Fruit fly (Drosophila melanogaster) whole organism, prepupa: ENCODE results near the gene IntS11.

Source experiments
- Blimp-1 ChIP-seq: fragments of 200-800 bp; sonication (Bioruptor generic); optimal IDR thresholded peaks from 3 replicates; lab custom pipeline; 2017; ENCODE audit warnings: missing biosample characterization, missing genetic modification characterization, mild to moderate bottlenecking, moderate library complexity, missing genetic modification reagents
- CG10631 ChIP-seq: fragments of 200-800 bp; sonication (Bioruptor generic); optimal IDR thresholded peaks from 2 replicates; lab custom pipeline; 2016; ENCODE audit warnings: missing biosample characterization, missing genetic modification characterization
- CG11294 ChIP-seq: fragments of 200-800 bp; sonication (Bioruptor generic); IDR thresholded peaks from 2 replicates; pipeline ENCODE4 v1.3.6; 2022; ENCODE audit warnings: missing biosample characterization, missing genetic modification characterization
- CG11902 ChIP-seq: fragments of 200-800 bp; sonication (Bioruptor generic); optimal IDR thresholded peaks from 3 replicates; lab custom pipeline; 2016; ENCODE audit warnings: missing biosample characterization, missing genetic modification characterization
- CG15336 ChIP-seq: fragments of 200-800 bp; sonication (Bioruptor generic); IDR thresholded peaks from 2 replicates; pipeline ENCODE4 v1.3.6; 2022; ENCODE audit warnings: missing biosample characterization, missing genetic modification characterization
- CG1621 ChIP-seq: fragments of 200-800 bp; sonication (Bioruptor generic); optimal IDR thresholded peaks from 3 replicates; lab custom pipeline; 2018; ENCODE audit warnings: missing biosample characterization, mild to moderate bottlenecking, missing genetic modification characterization
- CG3032 ChIP-seq: fragments of 200-800 bp; optimal IDR thresholded peaks from 2 replicates; lab custom pipeline; 2019; ENCODE audit warnings: missing biosample characterization, mild to moderate bottlenecking, missing genetic modification characterization, moderate library complexity
- CG31627 ChIP-seq: fragments of 200-800 bp; sonication (Bioruptor generic); optimal IDR thresholded peaks from 3 replicates; lab custom pipeline; 2016; ENCODE audit warnings: missing biosample characterization, missing genetic modification characterization
- CG34406 ChIP-seq: fragments of 200-800 bp; sonication (Bioruptor generic); optimal IDR thresholded peaks from 3 replicates; lab custom pipeline; 2016; ENCODE audit warnings: missing biosample characterization, missing genetic modification characterization
- CG3919 ChIP-seq: fragments of 200-800 bp; sonication (Bioruptor generic); optimal IDR thresholded peaks from 3 replicates; lab custom pipeline; 2016; ENCODE audit warnings: missing biosample characterization, missing genetic modification characterization
- CG4318 ChIP-seq: fragments of 200-800 bp; sonication (Bioruptor generic); optimal IDR thresholded peaks from 3 replicates; lab custom pipeline; 2017; ENCODE audit warnings: missing biosample characterization, mild to moderate bottlenecking, missing genetic modification characterization
- CG6163 ChIP-seq: fragments of 200-800 bp; sonication (Bioruptor generic); IDR thresholded peaks from 3 replicates; pipeline ENCODE4 v1.3.6; 2022; ENCODE audit warnings: missing biosample characterization, missing genetic modification characterization
- CG6276 ChIP-seq: fragments of 200-800 bp; sonication (Bioruptor generic); optimal IDR thresholded peaks from 2 replicates; lab custom pipeline; 2017; ENCODE audit warnings: missing biosample characterization, mild to moderate bottlenecking, missing genetic modification characterization
- CG6792 ChIP-seq: fragments of 200-800 bp; sonication (Bioruptor generic); optimal IDR thresholded peaks from 3 replicates; lab custom pipeline; 2016; ENCODE audit warnings: missing biosample characterization, missing genetic modification characterization
- CG6808 ChIP-seq: fragments of 200-800 bp; sonication (Bioruptor generic); optimal IDR thresholded peaks from 3 replicates; lab custom pipeline; 2017; ENCODE audit warnings: missing biosample characterization, missing genetic modification characterization, mild to moderate bottlenecking, moderate library complexity, missing genetic modification reagents
- CG6854 ChIP-seq: fragments of 200-800 bp; sonication (Bioruptor generic); optimal IDR thresholded peaks from 2 replicates; lab custom pipeline; 2017; ENCODE audit warnings: missing biosample characterization, mild to moderate bottlenecking, missing genetic modification characterization
- CG8119 ChIP-seq: fragments of 200-800 bp; sonication (Bioruptor generic); IDR thresholded peaks from 3 replicates; pipeline ENCODE4 v1.3.6; 2022; ENCODE audit warnings: missing biosample characterization, missing genetic modification characterization
- CG8632 ChIP-seq: fragments of 200-800 bp; sonication (Bioruptor generic); optimal IDR thresholded peaks from 3 replicates; lab custom pipeline; 2016; ENCODE audit warnings: missing biosample characterization, missing genetic modification characterization
- Eip75B ChIP-seq: fragments of 200-800 bp; sonication (Bioruptor generic); optimal IDR thresholded peaks from 3 replicates; lab custom pipeline; 2016; ENCODE audit warnings: missing biosample characterization, missing genetic modification characterization
- Eip78C ChIP-seq: fragments of 200-800 bp; sonication (Bioruptor generic); peaks from one replicate; lab custom pipeline; 2016; ENCODE audit warnings: missing biosample characterization, missing genetic modification characterization
- Eip93F ChIP-seq: fragments of 200-800 bp; sonication (Bioruptor generic); optimal IDR thresholded peaks from 2 replicates; lab custom pipeline; 2016; ENCODE audit warnings: missing biosample characterization, mild to moderate bottlenecking, missing genetic modification characterization
- Ets21C ChIP-seq: fragments of 200-800 bp; sonication (Bioruptor generic); optimal IDR thresholded peaks from 3 replicates; lab custom pipeline; 2016; ENCODE audit warnings: missing biosample characterization, missing genetic modification characterization
- Hr38 ChIP-seq: sonication (Bioruptor generic); optimal IDR thresholded peaks from 2 replicates; lab custom pipeline; 2016; ENCODE audit warnings: missing biosample characterization, missing genetic modification characterization
- Met ChIP-seq: fragments of 200-800 bp; sonication (Bioruptor generic); optimal IDR thresholded peaks from 3 replicates; lab custom pipeline; 2016; ENCODE audit warnings: missing biosample characterization, missing genetic modification characterization
- Smox ChIP-seq: fragments of 200-800 bp; sonication (Bioruptor generic); optimal IDR thresholded peaks from 3 replicates; lab custom pipeline; 2016; ENCODE audit warnings: missing biosample characterization, missing genetic modification characterization
- Sox14 ChIP-seq: fragments of 200-800 bp; sonication (Bioruptor generic); optimal IDR thresholded peaks from 3 replicates; lab custom pipeline; 2016; ENCODE audit warnings: missing biosample characterization, missing genetic modification characterization
- acj6 ChIP-seq: fragments of 200-800 bp; sonication (Bioruptor generic); optimal IDR thresholded peaks from 3 replicates; lab custom pipeline; 2016; ENCODE audit warnings: missing biosample characterization, missing genetic modification characterization
- cyc ChIP-seq: fragments of 200-800 bp; sonication (Bioruptor generic); optimal IDR thresholded peaks from 3 replicates; lab custom pipeline; 2016; ENCODE audit warnings: missing biosample characterization, missing genetic modification characterization
- eg ChIP-seq: fragments of 200-800 bp; sonication (Bioruptor generic); IDR thresholded peaks from 3 replicates; pipeline ENCODE4 v1.3.6; 2022; ENCODE audit warnings: missing biosample characterization, missing genetic modification characterization
- esn ChIP-seq: fragments of 200-800 bp; sonication (Bioruptor generic); optimal IDR thresholded peaks from 2 replicates; lab custom pipeline; 2016; ENCODE audit warnings: missing biosample characterization, mild to moderate bottlenecking, missing genetic modification characterization, moderate library complexity
- fkh ChIP-seq: fragments of 200-800 bp; sonication (Bioruptor generic); optimal IDR thresholded peaks from 3 replicates; lab custom pipeline; 2017; ENCODE audit warnings: missing biosample characterization, mild to moderate bottlenecking, missing genetic modification characterization, moderate library complexity
- lz ChIP-seq: fragments of 200-800 bp; sonication (Bioruptor generic); optimal IDR thresholded peaks from 3 replicates; lab custom pipeline; 2016; ENCODE audit warnings: missing biosample characterization, missing genetic modification characterization
- net ChIP-seq: fragments of 200-800 bp; sonication (Bioruptor generic); optimal IDR thresholded peaks from 3 replicates; lab custom pipeline; 2016; ENCODE audit warnings: missing biosample characterization, missing genetic modification characterization
- spab ChIP-seq: fragments of 200-800 bp; sonication (Bioruptor generic); optimal IDR thresholded peaks from 2 replicates; lab custom pipeline; 2017; ENCODE audit warnings: missing biosample characterization, mild to moderate bottlenecking, missing genetic modification characterization, missing genetic modification reagents
- ss ChIP-seq, 2 experiments: fragments of 200-800 bp; sonication (Bioruptor generic); optimal IDR thresholded peaks; 2 replicates in 1 of 2; 3 replicates in 1 of 2; lab custom pipeline; 2017 to 2018; ENCODE audit warnings: mild to moderate bottlenecking in 2 of 2, missing biosample characterization in 2 of 2, missing genetic modification characterization in 2 of 2, moderate library complexity in 1 of 2
- svp ChIP-seq: fragments of 200-800 bp; sonication (Bioruptor generic); peaks from one replicate; lab custom pipeline; 2016; ENCODE audit warnings: missing biosample characterization, missing genetic modification characterization
- topi ChIP-seq: fragments of 200-800 bp; sonication (Bioruptor generic); optimal IDR thresholded peaks from 3 replicates; lab custom pipeline; 2016; ENCODE audit warnings: missing biosample characterization, missing genetic modification characterization
- vri ChIP-seq: fragments of 200-800 bp; sonication (Bioruptor generic); optimal IDR thresholded peaks from 3 replicates; lab custom pipeline; 2016; ENCODE audit warnings: missing biosample characterization, mild to moderate bottlenecking, missing genetic modification characterization

IntS11 gene

DNA sequence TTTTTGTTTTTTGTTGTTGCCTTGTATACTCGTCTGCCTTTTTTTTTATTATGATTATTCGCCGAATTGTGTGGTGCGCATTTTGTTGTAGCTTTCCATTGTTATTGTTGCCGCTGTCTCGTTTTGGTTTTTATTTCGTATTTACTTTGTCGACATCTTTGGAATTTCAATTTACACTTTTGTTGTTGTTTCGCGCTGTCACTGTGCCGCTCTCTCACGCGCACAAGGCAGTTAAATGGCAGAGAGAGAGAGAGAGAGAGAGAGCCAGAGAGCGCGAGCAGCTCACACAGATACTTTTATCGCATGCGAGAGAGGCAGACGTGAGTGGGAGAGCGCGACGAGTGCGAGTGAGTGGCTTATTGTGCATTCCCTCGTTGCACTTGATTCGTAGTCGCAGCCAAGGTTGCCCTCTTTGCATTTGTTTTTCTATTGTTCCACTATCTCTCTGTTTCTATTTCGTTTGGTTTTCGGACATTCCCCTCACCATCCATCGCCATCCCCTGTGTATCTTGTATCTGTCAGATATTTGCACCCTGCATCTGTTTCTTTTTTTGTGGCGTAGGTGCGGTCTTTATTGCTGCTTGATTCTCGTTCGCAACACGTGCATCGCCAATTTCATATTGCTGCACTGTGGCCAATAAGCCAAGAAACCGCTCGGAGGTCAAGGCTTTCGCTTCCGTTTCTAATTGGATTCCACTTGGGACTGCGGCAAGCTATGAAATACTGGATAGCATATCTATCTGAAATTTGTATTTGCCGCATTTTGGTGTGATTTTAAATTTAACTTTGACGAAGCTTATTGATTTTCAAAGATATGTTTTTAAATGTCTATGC lies 29.4 kb downstream of the IntS11 start (continued):
- TF ChIP-seq Smox (GFP tag; lab: Kevin White, UChicago) (no peak), Blimp-1 (GFP tag; lab: Kevin White, UChicago) (no peak), CG11902 (no peak), CG4318 (GFP tag; lab: Kevin White, UChicago) (no peak), net (no peak), CG15336 (GFP tag; lab: Robert Waterston, UW) (peak; percentile 67; the same call in 1 of the 2 replicates), CG8119 (GFP tag; lab: Robert Waterston, UW) (no peak), CG6276 (no peak), CG6808 (no peak), CG3032 (tag; lab: Kevin White, UChicago) (no peak), topi (GFP tag; lab: Kevin White, UChicago) (no peak), CG11294 (no peak), CG31627 (GFP tag; lab: Kevin White, UChicago) (no peak), CG1621 (tag; lab: Kevin White, UChicago) (no peak)
- TF ChIP-seq, all 60 proteins: peak for 12

DNA sequence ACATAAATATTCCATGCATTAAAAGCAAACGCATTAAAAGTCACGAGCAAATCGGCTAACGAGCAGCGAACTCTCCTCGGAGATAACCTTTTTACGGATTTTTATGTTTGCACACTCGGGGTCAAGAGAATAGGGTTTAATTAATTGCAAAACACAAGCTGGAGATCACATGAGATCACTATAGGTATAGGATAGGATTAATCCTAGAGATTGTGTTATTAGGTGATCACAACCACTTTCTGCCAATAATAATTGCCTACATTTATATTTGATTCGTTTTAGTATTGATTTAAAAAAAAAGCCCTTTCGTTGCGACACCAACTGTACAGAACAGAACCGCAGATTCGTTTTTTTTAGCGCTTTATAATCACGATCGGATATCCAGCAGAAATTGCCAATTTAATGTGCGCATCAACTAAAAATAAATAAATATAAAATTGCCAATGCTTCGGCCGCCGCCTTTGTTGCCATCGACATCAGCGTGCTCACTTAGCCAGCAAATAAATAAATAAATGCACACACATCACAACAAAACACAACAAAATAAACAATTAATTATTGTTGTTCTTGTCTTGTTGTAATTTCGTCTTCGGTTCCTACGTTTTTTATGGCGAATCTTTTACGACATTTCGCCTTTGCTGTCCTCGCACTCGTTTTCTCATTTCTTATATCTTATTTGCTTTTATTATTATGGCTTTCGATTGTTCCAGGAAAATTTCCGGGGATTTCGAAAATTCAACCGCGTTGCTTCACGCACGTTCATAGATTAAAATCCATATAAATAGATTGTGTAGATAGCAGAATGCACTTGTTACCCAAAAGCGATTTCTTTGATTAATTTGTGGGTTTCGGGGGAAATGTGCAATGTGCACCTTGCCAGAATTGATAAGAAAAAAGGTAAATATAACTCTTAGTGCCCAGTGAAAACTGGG lies 30.9 kb downstream of the IntS11 start:
- no peak for TF ChIP-seq Blimp-1 (GFP tag; lab: Kevin White, UChicago)
- TF ChIP-seq Eip75B (GFP tag; lab: Kevin White, UChicago): peak; percentile 8
- no peak for TF ChIP-seq CG6808
- no peak for TF ChIP-seq CG11294
- peak; percentile 42 for TF ChIP-seq topi (GFP tag; lab: Kevin White, UChicago)
- no peak for TF ChIP-seq CG3032 (tag; lab: Kevin White, UChicago)
- peak; percentile 26 for TF ChIP-seq CG6854 (GFP tag; lab: Kevin White, UChicago)
- no peak for TF ChIP-seq CG8632 (GFP tag; lab: Kevin White, UChicago)
- TF ChIP-seq CG10631 (GFP tag; lab: Kevin White, UChicago): no peak
- TF ChIP-seq CG6163 (GFP tag; lab: Robert Waterston, UW): no peak
- peak; percentile 5 for TF ChIP-seq spab (GFP tag; lab: Kevin White, UChicago)
- peak; percentile 87 for TF ChIP-seq svp (GFP tag; lab: Kevin White, UChicago)
- TF ChIP-seq CG15336 (GFP tag; lab: Robert Waterston, UW): no peak
- peak; percentile 70 for TF ChIP-seq Eip93F (GFP tag; lab: Kevin White, UChicago)
- peak; percentile 31 for TF ChIP-seq CG3919 (GFP tag; lab: Kevin White, UChicago)
- no peak for TF ChIP-seq fkh (GFP tag; lab: Kevin White, UChicago)
- no peak for TF ChIP-seq CG6792
- peak; percentile 29 for TF ChIP-seq esn (GFP tag; lab: Kevin White, UChicago)
- TF ChIP-seq net: no peak
- peak; percentile 83 for TF ChIP-seq Eip78C (GFP tag; lab: Kevin White, UChicago)
- TF ChIP-seq vri (GFP tag; lab: Kevin White, UChicago): no peak
- no peak for TF ChIP-seq Ets21C
- peak; percentile 6 for TF ChIP-seq Met (GFP tag; lab: Kevin White, UChicago)
- TF ChIP-seq acj6 (GFP tag; lab: Kevin White, UChicago): no peak
- TF ChIP-seq CG6276: no peak
- peak; percentile 25 for TF ChIP-seq cyc (GFP tag; lab: Kevin White, UChicago)
- peak; percentile 10 for TF ChIP-seq lz (GFP tag; lab: Kevin White, UChicago)
- no peak for TF ChIP-seq Sox14 (GFP tag; lab: Kevin White, UChicago)
- no peak for TF ChIP-seq Hr38 (GFP tag; lab: Kevin White, UChicago)

DNA sequence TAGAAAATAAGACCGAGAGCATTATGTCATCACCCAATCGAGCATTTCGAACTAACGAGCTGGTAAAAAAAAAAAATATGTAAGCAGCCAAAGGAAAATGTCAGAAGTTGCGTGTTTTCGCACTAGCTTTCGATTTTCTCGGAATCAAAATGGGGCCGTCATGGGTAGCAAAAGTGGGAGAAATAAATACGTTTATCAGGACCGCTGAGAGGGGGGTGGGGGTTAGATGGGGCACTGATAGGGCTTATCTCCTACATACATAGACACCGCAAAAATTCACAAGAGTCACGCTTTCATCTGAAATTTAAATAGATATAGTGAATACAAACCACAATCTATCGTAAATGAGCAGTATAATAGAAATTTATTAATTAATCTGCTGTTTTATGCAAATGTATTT lies 32.1 kb downstream of the IntS11 start:
- TF ChIP-seq Eip78C (GFP tag; lab: Kevin White, UChicago): peak; percentile 13
- no peak for TF ChIP-seq CG34406 (GFP tag; lab: Kevin White, UChicago)
- TF ChIP-seq lz (GFP tag; lab: Kevin White, UChicago): no peak
- TF ChIP-seq vri (GFP tag; lab: Kevin White, UChicago): no peak
- TF ChIP-seq ss (GFP tag; optimal IDR thresholded peaks at IDR 0.05; lab: Kevin White, UChicago): no peak
- 0 out of 3 replicates have a peak, but pooled peaks have one; percentile 20 for TF ChIP-seq eg (GFP tag; lab: Robert Waterston, UW)
- TF ChIP-seq svp (GFP tag; lab: Kevin White, UChicago): peak; percentile 40
- TF ChIP-seq CG10631 (GFP tag; lab: Kevin White, UChicago): no peak
